Worm (Caenorhabditis elegans) whole organism, mixed stage, embryonic: ENCODE data around the gene F23F1.10.

Experiments used
- M03D4.4 ChIP-seq: sonication (generic microtip); optimal IDR thresholded peaks from 2 replicates; lab custom pipeline; 2017; ENCODE audit warnings: mild to moderate bottlenecking, missing genetic modification characterization, missing compliant biosample characterization
- bed-3 ChIP-seq: fragments of 200-800 bp; sonication (Bioruptor generic); optimal IDR thresholded peaks from 3 replicates; lab custom pipeline; 2018; ENCODE audit warnings: mild to moderate bottlenecking, missing genetic modification characterization, moderate library complexity, missing compliant biosample characterization
- ceh-39 ChIP-seq: fragments of 150-350 bp; optimal IDR thresholded peaks from 2 replicates; lab custom pipeline; 2014; ENCODE audit warnings: missing biosample characterization, missing genetic modification characterization
- ceh-43 ChIP-seq: fragments of 200-800 bp; sonication (Bioruptor generic); optimal IDR thresholded peaks from 2 replicates; lab custom pipeline; 2018; ENCODE audit warnings: mild to moderate bottlenecking, missing genetic modification characterization, moderate library complexity, missing compliant biosample characterization
- ceh-83 ChIP-seq: fragments of 200-800 bp; sonication (Bioruptor generic); optimal IDR thresholded peaks from 2 replicates; lab custom pipeline; 2018; ENCODE audit warnings: mild to moderate bottlenecking, missing genetic modification characterization, missing compliant biosample characterization
- ces-1 ChIP-seq: fragments of 150-350 bp; optimal IDR thresholded peaks from 2 replicates; lab custom pipeline; 2014; ENCODE audit warnings: missing biosample characterization, missing genetic modification reagents, missing genetic modification characterization
- cnd-1 ChIP-seq: fragments of 200-800 bp; sonication (Bioruptor generic); optimal IDR thresholded peaks from 2 replicates; lab custom pipeline; 2018; ENCODE audit warnings: mild to moderate bottlenecking, missing genetic modification characterization, missing compliant biosample characterization
- drap-1 ChIP-seq: fragments of 200-800 bp; sonication (Bioruptor generic); optimal IDR thresholded peaks from 3 replicates; lab custom pipeline; 2018; ENCODE audit warnings: mild to moderate bottlenecking, missing genetic modification characterization, missing compliant biosample characterization
- elt-1 ChIP-seq: sonication (generic microtip); optimal IDR thresholded peaks from 2 replicates; lab custom pipeline; 2017; ENCODE audit warnings: missing genetic modification characterization, mild to moderate bottlenecking, missing compliant biosample characterization, antibody characterized with exemption, moderate library complexity, borderline replicate concordance; ENCODE audit not compliant: insufficient read depth
- elt-3 ChIP-seq: fragments of 150-350 bp; optimal IDR thresholded peaks from 2 replicates; lab custom pipeline; 2014; ENCODE audit warnings: missing biosample characterization, missing genetic modification characterization
- hlh-1 ChIP-seq: fragments of 150-350 bp; optimal IDR thresholded peaks from 2 replicates; lab custom pipeline; 2014; ENCODE audit warnings: missing biosample characterization, missing genetic modification reagents, missing genetic modification characterization
- lsy-2 ChIP-seq: fragments of 150-350 bp; optimal IDR thresholded peaks from 2 replicates; lab custom pipeline; 2014; ENCODE audit warnings: missing biosample characterization, missing genetic modification characterization
- mab-5 ChIP-seq: fragments of 150-350 bp; optimal IDR thresholded peaks from 2 replicates; lab custom pipeline; 2014; ENCODE audit warnings: missing biosample characterization, missing genetic modification characterization
- mep-1 ChIP-seq: fragments of 150-350 bp; optimal IDR thresholded peaks from 2 replicates; lab custom pipeline; 2017; ENCODE audit warnings: missing biosample characterization, missing genetic modification reagents, missing genetic modification characterization, inconsistent platforms
- mls-2 ChIP-seq: sonication (generic microtip); optimal IDR thresholded peaks from 2 replicates; lab custom pipeline; 2016; ENCODE audit warnings: mild to moderate bottlenecking, missing genetic modification characterization, moderate library complexity, missing compliant biosample characterization
- nhr-2 ChIP-seq: fragments of 150-350 bp; optimal IDR thresholded peaks from 2 replicates; lab custom pipeline; 2014; ENCODE audit warnings: missing biosample characterization, missing genetic modification characterization
- nhr-237 ChIP-seq: fragments of 150-350 bp; optimal IDR thresholded peaks from 2 replicates; lab custom pipeline; 2014; ENCODE audit warnings: missing biosample characterization, missing genetic modification characterization
- nhr-28 ChIP-seq: fragments of 150-350 bp; optimal IDR thresholded peaks from 2 replicates; lab custom pipeline; 2014; ENCODE audit warnings: missing biosample characterization, missing genetic modification characterization
- nhr-76 ChIP-seq: sonication (generic microtip); optimal IDR thresholded peaks from 2 replicates; lab custom pipeline; 2017; ENCODE audit warnings: missing biosample characterization, missing genetic modification characterization
- pha-4 ChIP-seq: fragments of 150-350 bp; optimal IDR thresholded peaks from 2 replicates; lab custom pipeline; 2018; ENCODE audit warnings: missing biosample characterization, missing genetic modification reagents, missing genetic modification characterization
- sem-2 ChIP-seq: fragments of 200-800 bp; sonication (Bioruptor generic); optimal IDR thresholded peaks from 2 replicates; lab custom pipeline; 2018; ENCODE audit warnings: mild to moderate bottlenecking, missing genetic modification characterization, missing compliant biosample characterization
- snpc-4 ChIP-seq: fragments of 150-350 bp; optimal IDR thresholded peaks from 2 replicates; lab custom pipeline; 2014; ENCODE audit warnings: missing biosample characterization, missing genetic modification characterization
- sptf-1 ChIP-seq: sonication (generic microtip); optimal IDR thresholded peaks from 2 replicates; lab custom pipeline; 2017; ENCODE audit warnings: mild to moderate bottlenecking, missing genetic modification characterization, moderate library complexity, missing compliant biosample characterization
- tbx-8 ChIP-seq: fragments of 200-800 bp; sonication (Bioruptor generic); optimal IDR thresholded peaks from 2 replicates; lab custom pipeline; 2018; ENCODE audit warnings: mild to moderate bottlenecking, missing genetic modification characterization, moderate library complexity, missing compliant biosample characterization
- unc-120 ChIP-seq: sonication (generic microtip); optimal IDR thresholded peaks from 2 replicates; lab custom pipeline; 2017; ENCODE audit warnings: missing genetic modification characterization, missing compliant biosample characterization; ENCODE audit not compliant: poor library complexity, severe bottlenecking
- unc-39 ChIP-seq: fragments of 150-350 bp; optimal IDR thresholded peaks from 2 replicates; lab custom pipeline; 2014; ENCODE audit warnings: missing biosample characterization, missing genetic modification characterization
- unc-62 ChIP-seq: fragments of 150-350 bp; optimal IDR thresholded peaks from 2 replicates; lab custom pipeline; 2014; ENCODE audit warnings: missing biosample characterization, missing genetic modification reagents, missing genetic modification characterization
- zip-8 ChIP-seq: fragments of 150-350 bp; optimal IDR thresholded peaks from 2 replicates; lab custom pipeline; 2014; ENCODE audit warnings: missing biosample characterization, missing genetic modification characterization
- ztf-11 ChIP-seq: fragments of 150-350 bp; optimal IDR thresholded peaks from 2 replicates; lab custom pipeline; 2014; ENCODE audit warnings: missing biosample characterization, missing genetic modification characterization

Gene F23F1.10

ce11 chrII:60049-60448, 18.3 kb upstream of the F23F1.10 start:
- TF ChIP-seq tbx-8 = no peak
- TF ChIP-seq unc-120 (tag; lab: Kevin White, UChicago) = no peak
- no peak for TF ChIP-seq ztf-11 (tag; lab: Kevin White, UChicago)
- no peak for TF ChIP-seq unc-39 (tag; lab: Kevin White, UChicago)
- no peak for TF ChIP-seq M03D4.4
- TF ChIP-seq ceh-43 (GFP tag; lab: Kevin White, UChicago) = no peak
- no peak for TF ChIP-seq pha-4 (tag; lab: Kevin White, UChicago)
- TF ChIP-seq mep-1 (tag; lab: Kevin White, UChicago) = no peak
- TF ChIP-seq sem-2 (GFP tag; lab: Kevin White, UChicago) = no peak
- TF ChIP-seq ceh-83 = no peak
- TF ChIP-seq nhr-28 (tag; lab: Kevin White, UChicago) = no peak

- TF ChIP-seq drap-1 = no peak
- TF ChIP-seq unc-62 = no peak
- TF ChIP-seq sem-2 (GFP tag; lab: Kevin White, UChicago) = no peak
- TF ChIP-seq lsy-2 (tag; lab: Kevin White, UChicago) = no peak
Measured at ce11 chrII:57873-58272, 16.1 kb upstream of the F23F1.10 start.

DNA sequence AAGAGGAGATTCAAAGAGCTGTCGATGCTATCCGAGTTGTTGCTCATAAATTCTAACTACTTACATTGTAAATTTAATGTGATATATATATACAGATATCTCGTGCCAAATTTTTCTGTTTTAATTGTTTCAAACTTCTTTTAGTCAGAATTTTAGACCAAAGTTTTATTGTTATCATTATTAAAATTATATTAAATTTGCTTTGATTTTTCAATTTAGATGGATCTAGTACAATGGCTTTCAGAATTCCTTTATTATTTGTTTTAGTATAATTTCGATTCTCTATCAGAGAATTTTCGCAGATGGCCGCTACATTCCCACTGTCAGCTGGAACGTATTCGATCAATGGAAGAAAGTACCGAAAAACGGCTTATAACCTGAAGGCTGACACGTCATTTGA, 15.6 kb upstream of the F23F1.10 start, which contains the start of gene ascc-1:
Gene ascc-1, plus strand, starts transcription at position 301 of the 400 bp plus-strand sequence.
- TF ChIP-seq nhr-76 (tag; lab: Kevin White, UChicago) (no peak), unc-62 (no peak), nhr-28 (tag; lab: Kevin White, UChicago) (no peak), bed-3 (GFP tag; lab: Kevin White, UChicago) (no peak)

ce11 chrII:55204-55603, 13.4 kb upstream of the F23F1.10 start, which contains the start of gene tre-5:
TSS of gene tre-5 (minus strand) at chrII:55304.
- TF ChIP-seq nhr-237 (tag; lab: Kevin White, UChicago) = no peak
- TF ChIP-seq M03D4.4 = no peak
- TF ChIP-seq mab-5 (tag; lab: Kevin White, UChicago) = no peak
- TF ChIP-seq drap-1 = no peak
- no peak for TF ChIP-seq ceh-39 (tag; lab: Kevin White, UChicago)
- no peak for TF ChIP-seq ceh-83
- TF ChIP-seq ces-1 (GFP tag; lab: Kevin White, UChicago) = no peak
- TF ChIP-seq zip-8 (tag; lab: Kevin White, UChicago) = no peak
- no peak for TF ChIP-seq elt-1 (tag; lab: Kevin White, UChicago)
- no peak for TF ChIP-seq nhr-2 (tag; lab: Kevin White, UChicago)
- TF ChIP-seq, all 35 proteins: peak for 0

- TF ChIP-seq pha-4 (tag; lab: Kevin White, UChicago) (peak; percentile 23), ceh-83 (no peak)
Measured at ce11 chrII:51352-51751, 9.6 kb upstream of the F23F1.10 start, which contains the start of gene sptl-1. TSS of gene sptl-1 (plus strand) at chrII:51652.

DNA sequence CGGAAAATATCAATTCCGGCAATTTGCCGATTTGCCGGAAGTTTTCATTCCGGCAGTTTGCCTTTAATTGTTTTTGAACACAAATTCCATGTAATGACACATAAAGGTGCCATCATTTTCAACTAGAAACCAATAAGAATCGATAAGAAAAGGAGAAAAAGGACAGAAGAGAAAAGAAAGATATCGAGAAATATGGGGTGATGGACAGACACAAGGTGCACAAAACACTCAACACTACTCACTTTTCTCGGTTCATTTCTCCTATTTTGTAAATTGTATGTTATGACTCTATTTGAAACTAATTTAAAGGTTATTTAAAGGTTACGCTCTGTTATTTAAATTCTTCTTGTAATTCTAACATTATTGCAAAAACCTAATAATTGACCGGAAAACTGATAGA, 9.1 kb upstream of the F23F1.10 start:
- TF ChIP-seq zip-8 (tag; lab: Kevin White, UChicago) (no peak), mab-5 (tag; lab: Kevin White, UChicago) (no peak), pha-4 (tag; lab: Kevin White, UChicago) (no peak), tbx-8 (no peak), nhr-76 (tag; lab: Kevin White, UChicago) (no peak), mep-1 (tag; lab: Kevin White, UChicago) (no peak), snpc-4 (tag; lab: Kevin White, UChicago) (no peak), ztf-11 (tag; lab: Kevin White, UChicago) (no peak), nhr-237 (tag; lab: Kevin White, UChicago) (no peak), ceh-43 (GFP tag; lab: Kevin White, UChicago) (no peak), sptf-1 (tag; lab: Kevin White, UChicago) (no peak), unc-120 (tag; lab: Kevin White, UChicago) (no peak), ceh-39 (tag; lab: Kevin White, UChicago) (no peak), lsy-2 (tag; lab: Kevin White, UChicago) (no peak), unc-62 (no peak), cnd-1 (no peak), unc-39 (tag; lab: Kevin White, UChicago) (no peak)
- TF ChIP-seq, all 35 proteins: peak for 0

ce11 chrII:47280-47679, 5.5 kb upstream of the F23F1.10 start, which contains the start of gene C23H3.5:
TSS of gene C23H3.5 (plus strand) at chrII:47580.
- TF ChIP-seq pha-4 (tag; lab: Kevin White, UChicago) (no peak), nhr-237 (tag; lab: Kevin White, UChicago) (no peak), unc-62 (no peak), mep-1 (tag; lab: Kevin White, UChicago) (no peak), hlh-1 (tag; lab: Kevin White, UChicago) (no peak), ces-1 (GFP tag; lab: Kevin White, UChicago) (no peak), nhr-76 (tag; lab: Kevin White, UChicago) (no peak), ceh-83 (no peak), drap-1 (no peak), unc-120 (tag; lab: Kevin White, UChicago) (no peak), elt-1 (tag; lab: Kevin White, UChicago) (no peak), ztf-11 (tag; lab: Kevin White, UChicago) (no peak), ceh-43 (GFP tag; lab: Kevin White, UChicago) (no peak), tbx-8 (no peak), bed-3 (GFP tag; lab: Kevin White, UChicago) (no peak), elt-3 (tag; lab: Kevin White, UChicago) (no peak), sptf-1 (tag; lab: Kevin White, UChicago) (no peak), mls-2 (tag; lab: Kevin White, UChicago) (no peak)
- TF ChIP-seq, all 35 proteins: peak for 0
